Worm (Caenorhabditis elegans) whole organism, L3 larva: ENCODE data around the gene set-3.

Experiments
- ceh-28 ChIP-seq: fragments of 150-350 bp; optimal IDR thresholded peaks from 2 replicates; lab custom pipeline; 2014; ENCODE audit warnings: missing biosample characterization, missing genetic modification reagents, missing genetic modification characterization
- ceh-9 ChIP-seq: sonication (generic microtip); optimal IDR thresholded peaks from 2 replicates; lab custom pipeline; 2018; ENCODE audit warnings: missing biosample characterization, missing genetic modification characterization
- daf-12 ChIP-seq: fragments of 150-350 bp; optimal IDR thresholded peaks from 2 replicates; lab custom pipeline; 2014; ENCODE audit warnings: missing biosample characterization, missing genetic modification reagents, missing genetic modification characterization
- egl-5 ChIP-seq: fragments of 150-350 bp; optimal IDR thresholded peaks from 2 replicates; lab custom pipeline; 2017; ENCODE audit warnings: missing biosample characterization, missing genetic modification reagents, missing genetic modification characterization, inconsistent platforms
- elt-1 ChIP-seq: fragments of 150-350 bp; optimal IDR thresholded peaks from 2 replicates; lab custom pipeline; 2014; ENCODE audit warnings: missing biosample characterization, missing genetic modification characterization
- elt-2 ChIP-seq: sonication (generic microtip); optimal IDR thresholded peaks from 2 replicates; lab custom pipeline; 2016; ENCODE audit warnings: missing genetic modification reagents, mild to moderate bottlenecking, missing genetic modification characterization, missing compliant biosample characterization
- elt-3 ChIP-seq, 3 experiments: fragments of 150-350 bp in 1 of 3; sonication (generic microtip) in 2 of 3; optimal IDR thresholded peaks; 2 replicates in 2 of 3; 4 replicates in 1 of 3; lab custom pipeline; 2014 to 2017; ENCODE audit warnings: missing biosample characterization in 3 of 3, missing genetic modification characterization in 3 of 3
- eor-1 ChIP-seq, 2 experiments: fragments of 150-350 bp; optimal IDR thresholded peaks; 2 replicates each; lab custom pipeline; 2014 to 2018; ENCODE audit warnings: missing biosample characterization in 2 of 2, missing genetic modification characterization in 2 of 2
- fkh-2 ChIP-seq: fragments of 150-350 bp; optimal IDR thresholded peaks from 2 replicates; lab custom pipeline; 2014; ENCODE audit warnings: missing biosample characterization, missing genetic modification reagents, missing genetic modification characterization
- hmg-11 ChIP-seq: sonication (generic microtip); optimal IDR thresholded peaks from 2 replicates; lab custom pipeline; 2016; ENCODE audit warnings: missing genetic modification characterization, missing compliant biosample characterization
- jun-1 ChIP-seq: fragments of 150-350 bp; optimal IDR thresholded peaks from 2 replicates; lab custom pipeline; 2014; ENCODE audit warnings: missing biosample characterization, missing genetic modification reagents, missing genetic modification characterization
- lin-39 ChIP-seq: fragments of 150-350 bp; optimal IDR thresholded peaks from 2 replicates; lab custom pipeline; 2018; ENCODE audit warnings: missing biosample characterization, missing genetic modification reagents, missing genetic modification characterization
- mdl-1 ChIP-seq: fragments of 150-350 bp; optimal IDR thresholded peaks from 2 replicates; lab custom pipeline; 2014; ENCODE audit warnings: missing biosample characterization, missing genetic modification characterization
- mml-1 ChIP-seq: fragments of 150-350 bp; sonication (generic microtip); optimal IDR thresholded peaks from 3 replicates; lab custom pipeline; 2014; ENCODE audit warnings: missing biosample characterization, missing genetic modification characterization
- nfya-1 ChIP-seq: sonication (generic microtip); optimal IDR thresholded peaks from 2 replicates; lab custom pipeline; 2017; ENCODE audit warnings: missing genetic modification characterization, mild to moderate bottlenecking, missing compliant biosample characterization, antibody characterized with exemption, moderate library complexity; ENCODE audit not compliant: insufficient read depth
- nhr-11 ChIP-seq: fragments of 150-350 bp; optimal IDR thresholded peaks from 2 replicates; lab custom pipeline; 2014; ENCODE audit warnings: missing biosample characterization, missing genetic modification characterization
- nhr-12 ChIP-seq: fragments of 150-350 bp; optimal IDR thresholded peaks from 2 replicates; lab custom pipeline; 2014; ENCODE audit warnings: missing biosample characterization, missing genetic modification characterization
- nhr-25 ChIP-seq: sonication (generic microtip); optimal IDR thresholded peaks from 2 replicates; lab custom pipeline; 2017; ENCODE audit warnings: missing biosample characterization, missing genetic modification characterization
- nhr-43 ChIP-seq: sonication (generic microtip); optimal IDR thresholded peaks from 2 replicates; lab custom pipeline; 2016; ENCODE audit warnings: mild to moderate bottlenecking, missing genetic modification characterization, missing compliant biosample characterization; ENCODE audit not compliant: poor library complexity, severe bottlenecking
- nhr-76 ChIP-seq: fragments of 150-350 bp; sonication (generic microtip); optimal IDR thresholded peaks from 5 replicates; lab custom pipeline; 2014; ENCODE audit warnings: missing biosample characterization, missing genetic modification characterization
- nhr-77 ChIP-seq: fragments of 150-350 bp; optimal IDR thresholded peaks from 2 replicates; lab custom pipeline; 2014; ENCODE audit warnings: missing biosample characterization, missing genetic modification characterization
- pha-4 ChIP-seq: fragments of 150-350 bp; optimal IDR thresholded peaks from 2 replicates; lab custom pipeline; 2014; ENCODE audit warnings: missing biosample characterization, missing genetic modification reagents, missing genetic modification characterization
- sea-2 ChIP-seq: fragments of 150-350 bp; sonication (generic microtip); optimal IDR thresholded peaks from 4 replicates; lab custom pipeline; 2014; ENCODE audit warnings: missing biosample characterization, missing genetic modification reagents, missing genetic modification characterization
- skn-1 ChIP-seq: fragments of 150-350 bp; optimal IDR thresholded peaks from 2 replicates; lab custom pipeline; 2014; ENCODE audit warnings: missing biosample characterization, missing genetic modification characterization
- tbx-2 ChIP-seq: sonication (generic microtip); optimal IDR thresholded peaks from 2 replicates; lab custom pipeline; 2016; ENCODE audit warnings: mild to moderate bottlenecking, missing genetic modification characterization, missing compliant biosample characterization
- unc-62 ChIP-seq: fragments of 150-350 bp; sonication (generic microtip); optimal IDR thresholded peaks from 4 replicates; lab custom pipeline; 2014; ENCODE audit warnings: missing biosample characterization, missing genetic modification reagents, missing genetic modification characterization
- zag-1 ChIP-seq: fragments of 150-350 bp; optimal IDR thresholded peaks from 2 replicates; lab custom pipeline; 2014; ENCODE audit warnings: missing biosample characterization, missing genetic modification characterization
- ztf-11 ChIP-seq: fragments of 150-350 bp; optimal IDR thresholded peaks from 2 replicates; lab custom pipeline; 2014; ENCODE audit warnings: missing biosample characterization, missing genetic modification characterization

set-3 gene

ce11 chrIII:9694474-9694873 is at the start of gene set-3:
set-3 (minus strand) TSS chrIII:9694574.
- no peak for TF ChIP-seq egl-5 (tag; lab: Kevin White, UChicago)
- no peak for TF ChIP-seq eor-1 (tag; optimal IDR thresholded peaks at IDR 0.05; lab: Kevin White, UChicago)
- TF ChIP-seq nhr-77 = no peak
- no peak for TF ChIP-seq nhr-25 (tag; lab: Kevin White, UChicago)
- no peak for TF ChIP-seq skn-1

- TF ChIP-seq nhr-43 (no peak), sea-2 (GFP tag; lab: Kevin White, UChicago) (no peak), unc-62 (GFP tag; lab: Kevin White, UChicago) (no peak), ceh-9 (tag; lab: Kevin White, UChicago) (no peak), eor-1 (tag; optimal IDR thresholded peaks at IDR 0.05; lab: Kevin White, UChicago) (no peak), nhr-25 (tag; lab: Kevin White, UChicago) (no peak), jun-1 (tag; lab: Kevin White, UChicago) (no peak), nhr-77 (no peak), skn-1 (no peak), mml-1 (no peak), elt-1 (no peak), elt-3 (tag; optimal IDR thresholded peaks at IDR 0.05; lab: Kevin White, UChicago) (no peak), nhr-76 (no peak), zag-1 (no peak), ceh-28 (tag; lab: Kevin White, UChicago) (no peak), daf-12 (tag; lab: Kevin White, UChicago) (no peak), elt-2 (tag; lab: Kevin White, UChicago) (no peak), lin-39 (tag; lab: Kevin White, UChicago) (no peak), mdl-1 (tag; lab: Kevin White, UChicago) (no peak)
Measured at ce11 chrIII:9743239-9743638, 48.9 kb upstream of the set-3 start, which contains the start of gene T05G5.1. T05G5.1 (minus strand) TSS chrIII:9743339.

DNA sequence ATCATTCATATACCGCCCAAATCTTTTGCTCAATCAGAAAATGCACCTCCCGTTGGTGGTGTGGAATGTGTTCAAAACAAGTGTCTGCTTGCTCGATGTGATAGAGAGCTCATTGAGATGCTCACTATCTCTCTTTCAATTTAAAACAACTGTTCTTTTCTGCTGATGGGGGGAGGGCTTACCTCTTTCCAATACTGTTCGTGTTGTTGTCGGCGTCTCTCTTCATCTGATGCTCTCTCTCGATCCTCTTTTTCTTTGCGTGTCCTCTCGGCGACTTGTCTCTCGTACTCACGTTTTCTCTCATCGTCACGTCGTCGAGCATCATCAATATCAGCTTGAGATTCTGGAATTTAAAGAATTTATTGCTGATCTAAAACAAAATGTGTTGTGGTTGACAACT is 47.6 kb upstream of the set-3 start:
- TF ChIP-seq nfya-1 (tag; lab: Kevin White, UChicago) (peak; percentile 4), ztf-11 (no peak)

DNA sequence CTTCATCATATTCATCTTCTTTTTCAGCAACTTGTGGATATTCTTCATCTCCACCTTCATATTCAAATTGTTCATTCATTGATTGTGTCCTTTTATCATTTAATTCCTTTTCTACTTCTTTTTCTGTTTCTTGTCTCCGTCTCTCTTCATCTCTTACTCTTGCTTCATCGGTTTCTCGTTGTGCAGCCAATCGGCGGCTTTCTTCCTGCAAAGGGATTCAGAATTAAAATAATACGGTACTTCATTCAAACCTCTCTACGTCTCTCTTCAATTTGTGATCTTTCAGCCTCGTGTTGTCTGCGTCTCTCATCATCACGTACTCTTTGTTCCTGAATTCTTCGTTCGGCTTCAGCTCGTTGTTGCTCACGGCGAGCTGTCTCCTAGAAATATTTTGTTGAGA is 46.3 kb upstream of the set-3 start:
- TF ChIP-seq nfya-1 (tag; lab: Kevin White, UChicago) (peak; percentile 87), pha-4 (no peak)

DNA sequence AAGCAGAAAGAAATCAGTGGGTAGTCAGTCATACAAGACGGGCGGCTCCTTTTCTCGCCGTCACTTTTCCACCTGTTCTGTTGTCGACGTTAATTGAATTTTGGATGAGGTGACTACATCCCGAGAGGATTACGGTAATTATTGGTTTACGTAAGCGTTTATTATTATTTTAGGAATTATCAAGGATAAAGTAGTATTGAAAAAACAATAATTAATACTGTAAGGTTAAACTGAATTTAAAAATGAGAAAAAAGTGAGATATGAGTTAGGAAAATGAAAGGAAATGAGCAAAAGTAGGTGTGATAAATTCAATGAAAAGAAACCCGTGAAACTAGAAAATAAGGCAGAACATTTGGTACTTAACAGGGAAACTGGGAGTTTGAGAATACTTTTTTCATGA is 44.6 kb upstream of the set-3 start, which contains the start of gene hlh-4:
Gene hlh-4, minus strand, starts transcription at position 101 of the 400 bp plus-strand sequence.
- TF ChIP-seq nhr-77 (no peak), eor-1 (tag; optimal IDR thresholded peaks at IDR 0.05; lab: Kevin White, UChicago) (no peak), jun-1 (tag; lab: Kevin White, UChicago) (no peak), zag-1 (no peak), hmg-11 (no peak), daf-12 (tag; lab: Kevin White, UChicago) (no peak), nhr-12 (tag; lab: Kevin White, UChicago) (no peak)

ce11 chrIII:9735857-9736256 is 41.5 kb upstream of the set-3 start, which contains the start of gene dao-6:
dao-6 (minus strand) TSS chrIII:9736201.
- peak; percentile 97 for TF ChIP-seq pha-4
- TF ChIP-seq nhr-12 (tag; lab: Kevin White, UChicago) = no peak
- TF ChIP-seq egl-5 (tag; lab: Kevin White, UChicago) = no peak
- no peak for TF ChIP-seq nhr-43
- no peak for TF ChIP-seq sea-2 (GFP tag; lab: Kevin White, UChicago)

DNA sequence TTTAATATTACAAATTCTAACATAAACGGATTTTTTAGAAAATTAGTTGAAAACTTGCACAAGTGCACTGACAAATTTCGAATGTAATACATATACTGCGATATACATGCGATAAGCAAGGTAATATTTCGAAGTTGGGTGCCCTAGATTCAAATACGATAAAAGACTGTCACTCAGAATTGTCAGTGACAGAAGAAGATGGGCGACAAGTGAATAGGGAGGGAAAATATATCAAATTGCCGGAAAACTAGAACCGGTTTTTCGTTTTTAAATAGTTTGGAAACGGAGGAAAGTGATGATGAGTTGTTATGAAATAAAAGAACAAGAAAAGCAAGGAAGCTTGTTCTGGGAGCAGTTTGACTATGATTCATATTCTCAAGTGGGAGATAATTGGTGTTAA is 39.7 kb upstream of the set-3 start:
- TF ChIP-seq fkh-2 (tag; lab: Kevin White, UChicago) = no peak
- no peak for TF ChIP-seq nfya-1 (tag; lab: Kevin White, UChicago)
- no peak for TF ChIP-seq lin-39 (tag; lab: Kevin White, UChicago)
- no peak for TF ChIP-seq nhr-77
- TF ChIP-seq nhr-12 (tag; lab: Kevin White, UChicago) = no peak
- TF ChIP-seq nhr-11 = no peak
- no peak for TF ChIP-seq tbx-2 (tag; lab: Kevin White, UChicago)
- TF ChIP-seq elt-1 = no peak
- no peak for TF ChIP-seq skn-1
- TF ChIP-seq sea-2 (GFP tag; lab: Kevin White, UChicago) = no peak
